Worm (Caenorhabditis elegans) whole organism, young adult: ENCODE results near the gene K05F1.9.

ENCODE experiments used
- B0019.2 ChIP-seq: fragments of 200-800 bp; sonication (Bioruptor generic); conservative IDR thresholded peaks from 2 replicates; pipeline ENCODE4 v1.3.6; 2022; ENCODE audit warnings: missing genetic modification reagents, missing genetic modification characterization, missing compliant biosample characterization
- B0035.1 ChIP-seq: sonication (generic microtip); optimal IDR thresholded peaks from 2 replicates; lab custom pipeline; 2016; ENCODE audit warnings: missing genetic modification characterization, mild to moderate bottlenecking, missing compliant biosample characterization, missing genotype, missing genetic modification reagents
- D2030.7 ChIP-seq: fragments of 200-800 bp; sonication (Bioruptor generic); IDR thresholded peaks from 2 replicates; pipeline ENCODE4 v1.3.6; 2022; ENCODE audit warnings: missing genetic modification reagents, missing genetic modification characterization, missing compliant biosample characterization
- F10E7.11 ChIP-seq: sonication (generic microtip); optimal IDR thresholded peaks from 2 replicates; lab custom pipeline; 2017; ENCODE audit warnings: mild to moderate bottlenecking, missing genetic modification characterization, moderate library complexity, missing compliant biosample characterization
- F37B4.10 ChIP-seq: fragments of 200-800 bp; sonication (Bioruptor generic); IDR thresholded peaks from 2 replicates; pipeline ENCODE4 v1.3.6; 2022; ENCODE audit warnings: missing genetic modification characterization, missing compliant biosample characterization
- F39B2.1 ChIP-seq: fragments of 200-800 bp; sonication (Bioruptor generic); IDR thresholded peaks from 2 replicates; pipeline ENCODE4 v1.3.6; 2022; ENCODE audit warnings: missing genetic modification reagents, missing genetic modification characterization, missing compliant biosample characterization
- F52B5.7 ChIP-seq: sonication (generic microtip); optimal IDR thresholded peaks from 2 replicates; lab custom pipeline; 2016; ENCODE audit warnings: mild to moderate bottlenecking, missing genetic modification characterization, missing compliant biosample characterization
- Y53G8AR.9 ChIP-seq: fragments of 200-800 bp; sonication (Bioruptor generic); conservative IDR thresholded peaks from 2 replicates; pipeline ENCODE4 v1.3.6; 2022; ENCODE audit warnings: missing genetic modification reagents, missing genetic modification characterization, missing compliant biosample characterization
- aptf-2 ChIP-seq: fragments of 200-800 bp; sonication (Bioruptor generic); conservative IDR thresholded peaks from 2 replicates; pipeline ENCODE4 v1.3.6; 2022; ENCODE audit warnings: missing genetic modification reagents, missing genetic modification characterization, missing compliant biosample characterization
- aptf-3 ChIP-seq: fragments of 200-800 bp; sonication (Bioruptor generic); IDR thresholded peaks from 2 replicates; pipeline ENCODE4 v1.3.6; 2022; ENCODE audit warnings: missing genetic modification characterization, missing compliant biosample characterization
- atf-7 ChIP-seq: sonication (generic microtip); optimal IDR thresholded peaks from 2 replicates; lab custom pipeline; 2017; ENCODE audit warnings: mild to moderate bottlenecking, missing genetic modification characterization, missing compliant biosample characterization
- athp-1 ChIP-seq: sonication (generic microtip); optimal IDR thresholded peaks from 2 replicates; lab custom pipeline; 2017; ENCODE audit warnings: mild to moderate bottlenecking, missing genetic modification characterization, missing compliant biosample characterization
- attf-5 ChIP-seq: fragments of 200-800 bp; sonication (Bioruptor generic); optimal IDR thresholded peaks from 2 replicates; lab custom pipeline; 2018; ENCODE audit warnings: mild to moderate bottlenecking, missing genetic modification characterization, missing compliant biosample characterization
- attf-6 ChIP-seq: fragments of 200-800 bp; sonication (Bioruptor generic); IDR thresholded peaks from 2 replicates; pipeline ENCODE4 v1.3.6; 2022; ENCODE audit warnings: missing genetic modification reagents, missing genetic modification characterization, missing compliant biosample characterization
- bed-1 ChIP-seq: fragments of 200-800 bp; sonication (Bioruptor generic); IDR thresholded peaks from 2 replicates; pipeline ENCODE4 v1.3.6; 2022; ENCODE audit warnings: missing genetic modification reagents, missing genetic modification characterization, missing compliant biosample characterization
- ccch-3 ChIP-seq: fragments of 200-800 bp; sonication (Bioruptor generic); optimal IDR thresholded peaks from 2 replicates; lab custom pipeline; 2018; ENCODE audit warnings: mild to moderate bottlenecking, missing genetic modification characterization, missing compliant biosample characterization
- cebp-2 ChIP-seq: fragments of 200-800 bp; sonication (Bioruptor generic); IDR thresholded peaks from 2 replicates; pipeline ENCODE4 v1.3.6; 2022; ENCODE audit warnings: missing genetic modification characterization, missing compliant biosample characterization
- ceh-40 ChIP-seq: fragments of 200-800 bp; sonication (Bioruptor generic); IDR thresholded peaks from 2 replicates; pipeline ENCODE4 v1.3.6; 2022; ENCODE audit warnings: missing genetic modification characterization, missing compliant biosample characterization
- die-1 ChIP-seq: sonication (generic microtip); optimal IDR thresholded peaks from 2 replicates; lab custom pipeline; 2016; ENCODE audit warnings: missing genotype, mild to moderate bottlenecking, missing genetic modification characterization, missing compliant biosample characterization
- dox-1 ChIP-seq: fragments of 200-800 bp; sonication (Bioruptor generic); IDR thresholded peaks from 2 replicates; pipeline ENCODE4 v1.3.6; 2022; ENCODE audit warnings: missing genetic modification reagents, missing genetic modification characterization, missing compliant biosample characterization
- dpl-1 ChIP-seq: fragments of 150-350 bp; optimal IDR thresholded peaks from 2 replicates; lab custom pipeline; 2014; ENCODE audit warnings: missing biosample characterization, missing genetic modification reagents, missing genetic modification characterization
- fkh-3 ChIP-seq: sonication (generic microtip); optimal IDR thresholded peaks from 2 replicates; lab custom pipeline; 2016; ENCODE audit warnings: mild to moderate bottlenecking, missing genetic modification characterization, missing compliant biosample characterization
- hlh-12 ChIP-seq: sonication (generic microtip); optimal IDR thresholded peaks from 2 replicates; lab custom pipeline; 2016; ENCODE audit warnings: missing genetic modification characterization, missing compliant biosample characterization
- hlh-26 ChIP-seq: fragments of 200-800 bp; sonication (Bioruptor generic); conservative IDR thresholded peaks from 2 replicates; pipeline ENCODE4 v1.3.6; 2022; ENCODE audit warnings: missing genetic modification reagents, missing genetic modification characterization, missing compliant biosample characterization
- hmg-1.2 ChIP-seq: fragments of 200-800 bp; sonication (Bioruptor generic); IDR thresholded peaks from 2 replicates; pipeline ENCODE4 v1.3.6; 2022; ENCODE audit warnings: missing genetic modification reagents, missing genetic modification characterization, missing compliant biosample characterization
- hrde-1 ChIP-seq: sonication (generic microtip); optimal IDR thresholded peaks from 2 replicates; lab custom pipeline; 2016; ENCODE audit warnings: missing genetic modification characterization, mild to moderate bottlenecking, missing compliant biosample characterization, moderate library complexity, missing genotype, missing genetic modification reagents, borderline replicate concordance
- lin-54 ChIP-seq: fragments of 200-800 bp; sonication (Bioruptor generic); optimal IDR thresholded peaks from 2 replicates; lab custom pipeline; 2018; ENCODE audit warnings: mild to moderate bottlenecking, missing genetic modification characterization, missing compliant biosample characterization
- lsl-1 ChIP-seq: fragments of 200-800 bp; sonication (Bioruptor generic); optimal IDR thresholded peaks from 2 replicates; lab custom pipeline; 2018; ENCODE audit warnings: mild to moderate bottlenecking, missing genetic modification characterization, moderate library complexity, missing compliant biosample characterization
- lsy-27 ChIP-seq: sonication (generic microtip); optimal IDR thresholded peaks from 2 replicates; lab custom pipeline; 2017; ENCODE audit warnings: missing genetic modification characterization, mild to moderate bottlenecking, missing compliant biosample characterization, antibody characterized with exemption, missing genotype, borderline replicate concordance; ENCODE audit not compliant: insufficient read depth
- madf-10 ChIP-seq: sonication (generic microtip); optimal IDR thresholded peaks from 2 replicates; lab custom pipeline; 2016; ENCODE audit warnings: mild to moderate bottlenecking, missing genetic modification characterization, missing compliant biosample characterization
- madf-6 ChIP-seq: fragments of 200-800 bp; sonication (Bioruptor generic); IDR thresholded peaks from 2 replicates; pipeline ENCODE4 v1.3.6; 2022; ENCODE audit warnings: missing genetic modification reagents, missing genetic modification characterization, missing compliant biosample characterization
- mel-28 ChIP-seq: sonication (generic microtip); optimal IDR thresholded peaks from 2 replicates; lab custom pipeline; 2016; ENCODE audit warnings: borderline replicate concordance, mild to moderate bottlenecking, missing genetic modification characterization, missing compliant biosample characterization
- nfya-2 ChIP-seq: fragments of 200-800 bp; sonication (Bioruptor generic); IDR thresholded peaks from 2 replicates; pipeline ENCODE4 v1.3.6; 2022; ENCODE audit warnings: missing genetic modification reagents, missing genetic modification characterization, missing compliant biosample characterization
- nhr-90 ChIP-seq: sonication (generic microtip); optimal IDR thresholded peaks from 2 replicates; lab custom pipeline; 2016; ENCODE audit warnings: missing genotype, mild to moderate bottlenecking, missing genetic modification characterization, missing compliant biosample characterization
- pbrm-1 ChIP-seq: fragments of 200-800 bp; sonication (Bioruptor generic); IDR thresholded peaks from 2 replicates; pipeline ENCODE4 v1.3.6; 2022; ENCODE audit warnings: missing genetic modification reagents, missing genetic modification characterization, missing compliant biosample characterization
- rcor-1 ChIP-seq: fragments of 200-800 bp; sonication (Bioruptor generic); IDR thresholded peaks from 2 replicates; pipeline ENCODE4 v1.3.6; 2022; ENCODE audit warnings: missing genetic modification reagents, missing genetic modification characterization, missing compliant biosample characterization
- repo-1 ChIP-seq: sonication (generic microtip); optimal IDR thresholded peaks from 2 replicates; lab custom pipeline; 2017; ENCODE audit warnings: mild to moderate bottlenecking, missing genetic modification characterization, missing compliant biosample characterization
- snpc-1.3 ChIP-seq: sonication (generic microtip); optimal IDR thresholded peaks from 2 replicates; lab custom pipeline; 2017; ENCODE audit warnings: missing genetic modification characterization, mild to moderate bottlenecking, missing compliant biosample characterization, antibody characterized with exemption, moderate library complexity, missing genotype, missing genetic modification reagents; ENCODE audit not compliant: insufficient read depth
- somi-1 ChIP-seq: fragments of 200-800 bp; sonication (Bioruptor generic); optimal IDR thresholded peaks from 2 replicates; lab custom pipeline; 2018; ENCODE audit warnings: mild to moderate bottlenecking, missing genetic modification characterization, missing compliant biosample characterization
- sptf-2 ChIP-seq: fragments of 200-800 bp; sonication (Bioruptor generic); optimal IDR thresholded peaks from 2 replicates; lab custom pipeline; 2018; ENCODE audit warnings: mild to moderate bottlenecking, missing genetic modification characterization, missing compliant biosample characterization
- tbp1 ChIP-seq: fragments of 200-800 bp; sonication (Bioruptor generic); optimal IDR thresholded peaks from 2 replicates; lab custom pipeline; 2018; ENCODE audit warnings: mild to moderate bottlenecking, missing genetic modification characterization, missing compliant biosample characterization
- tlf-1 ChIP-seq: fragments of 200-800 bp; sonication (Bioruptor generic); optimal IDR thresholded peaks from 2 replicates; lab custom pipeline; 2018; ENCODE audit warnings: mild to moderate bottlenecking, missing genetic modification characterization, missing compliant biosample characterization
- zfh-2 ChIP-seq: fragments of 200-800 bp; sonication (Bioruptor generic); conservative IDR thresholded peaks from 2 replicates; pipeline ENCODE4 v1.3.6; 2022; ENCODE audit warnings: missing genetic modification reagents, missing genetic modification characterization, missing compliant biosample characterization
- ztf-25 ChIP-seq: fragments of 200-800 bp; sonication (Bioruptor generic); IDR thresholded peaks from 2 replicates; pipeline ENCODE4 v1.3.6; 2022; ENCODE audit warnings: missing genetic modification reagents, missing genetic modification characterization, missing compliant biosample characterization

The K05F1.9 gene

ce11 chrII:5781935-5782921 is 18.7 kb downstream of the K05F1.9 start, which contains the start of gene K05F1.6 (continued):
- peak; percentile 77; the same call in 1 of the 2 replicates for TF ChIP-seq Y53G8AR.9 (GFP tag; lab: Robert Waterston, UW)
- TF ChIP-seq F39B2.1 (GFP tag; lab: Robert Waterston, UW), result 0 out of 2 replicates have a peak, but pooled peaks have one; percentile 18
- no peak for TF ChIP-seq mel-28
- peak; percentile 70 for TF ChIP-seq madf-10 (tag; lab: Kevin White, UChicago)
- peak; percentile 79 for TF ChIP-seq pbrm-1
- peak; percentile 69 for TF ChIP-seq madf-6 (GFP tag; lab: Robert Waterston, UW)
- 0 out of 2 replicates have a peak, but pooled peaks have one; percentile 34 for TF ChIP-seq ceh-40 (GFP tag; lab: Robert Waterston, UW)
- TF ChIP-seq lsy-27 (tag; lab: Kevin White, UChicago), result peak; percentile 90
- no peak for TF ChIP-seq ccch-3 (GFP tag; lab: Kevin White, UChicago)
- peak; percentile 90 for TF ChIP-seq hmg-1.2
- TF ChIP-seq nfya-2 (GFP tag; lab: Robert Waterston, UW), result 0 out of 2 replicates have a peak, but pooled peaks have one; percentile 23
- TF ChIP-seq hlh-26 (GFP tag; lab: Robert Waterston, UW), result no peak
- peak; percentile 23 for TF ChIP-seq tlf-1 (GFP tag; lab: Kevin White, UChicago)
- peak; percentile 77 for TF ChIP-seq athp-1 (tag; lab: Kevin White, UChicago)
- TF ChIP-seq sptf-2 (GFP tag; lab: Kevin White, UChicago), result peak; percentile 80
- TF ChIP-seq dox-1 (GFP tag; lab: Robert Waterston, UW), result peak; percentile 89
- TF ChIP-seq aptf-2 (GFP tag; lab: Robert Waterston, UW), result no peak
- TF ChIP-seq F37B4.10 (GFP tag; lab: Robert Waterston, UW), result no peak
- peak; percentile 77; the same call in 1 of the 2 replicates for TF ChIP-seq attf-6 (GFP tag; lab: Robert Waterston, UW)
- TF ChIP-seq hrde-1 (tag; lab: Kevin White, UChicago), result peak; percentile 90
- peak; percentile 72 for TF ChIP-seq atf-7 (tag; lab: Kevin White, UChicago)
- TF ChIP-seq F52B5.7 (tag; lab: Kevin White, UChicago), result peak; percentile 90
- TF ChIP-seq bed-1 (GFP tag; lab: Robert Waterston, UW), result no peak
- peak; percentile 95 for TF ChIP-seq aptf-3 (GFP tag; lab: Robert Waterston, UW)
- TF ChIP-seq B0019.2, result 0 out of 2 replicates have a peak, but pooled peaks have one; percentile 55
- TF ChIP-seq ztf-25 (GFP tag; lab: Robert Waterston, UW), result peak; percentile 88; the same call in 1 of the 2 replicates
- peak; percentile 95 for TF ChIP-seq nhr-90 (tag; lab: Kevin White, UChicago)
- TF ChIP-seq fkh-3 (tag; lab: Kevin White, UChicago), result peak; percentile 66
- peak; percentile 75 for TF ChIP-seq F10E7.11 (tag; lab: Kevin White, UChicago)
- TF ChIP-seq hlh-12 (tag; lab: Kevin White, UChicago), result peak; percentile 32
- TF ChIP-seq B0035.1 (tag; lab: Kevin White, UChicago), result peak; percentile 72
- TF ChIP-seq D2030.7 (GFP tag; lab: Robert Waterston, UW), result peak; percentile 89
- peak; percentile 59 for TF ChIP-seq snpc-1.3
- 0 out of 2 replicates have a peak, but pooled peaks have one; percentile 27 for TF ChIP-seq cebp-2 (GFP tag; lab: Robert Waterston, UW)
- TF ChIP-seq die-1, result peak; percentile 90
- no peak; the same call in 1 of the 2 replicates for TF ChIP-seq zfh-2 (GFP tag; lab: Robert Waterston, UW)
- peak; percentile 64 for TF ChIP-seq attf-5 (GFP tag; lab: Kevin White, UChicago)
- TF ChIP-seq lin-54, result peak; percentile 74
- TF ChIP-seq repo-1 (tag; lab: Kevin White, UChicago), result peak; percentile 82
- TF ChIP-seq tbp1 (GFP tag; lab: Kevin White, UChicago), result peak; percentile 95
- TF ChIP-seq lsl-1 (GFP tag; lab: Kevin White, UChicago), result peak; percentile 63
- TF ChIP-seq rcor-1 (GFP tag; lab: Robert Waterston, UW), result peak; percentile 82
- no peak for TF ChIP-seq dpl-1 (GFP tag; lab: Kevin White, UChicago)
- TF ChIP-seq somi-1 (GFP tag; lab: Kevin White, UChicago), result peak; percentile 82
